Worm (Caenorhabditis elegans): ENCODE measurements around the gene cnc-5.

The cnc-5 gene

ce11 chrV:1445081-1445480 lies at the start of gene cnc-5:
Gene cnc-5, plus strand, starts transcription at chrV:1445381.
- TF ChIP-seq R02D3.7 (tag; optimal IDR thresholded peaks at IDR 0.05) = no peak
- no peak for TF ChIP-seq tag-97 (GFP tag; IDR thresholded peaks at IDR 0.05)
- no peak for TF ChIP-seq arid-1 (GFP tag; conservative IDR thresholded peaks at IDR 0.05)
- no peak for TF ChIP-seq F49E8.2 (tag; optimal IDR thresholded peaks at IDR 0.05; ENCODE audit: borderline replicate concordance)
- no peak for TF ChIP-seq ZK546.5 (tag; optimal IDR thresholded peaks at IDR 0.05)
- no peak for TF ChIP-seq nhr-237 (tag; optimal IDR thresholded peaks at IDR 0.05)
- TF ChIP-seq ceh-32 (tag; optimal IDR thresholded peaks at IDR 0.05; ENCODE audit: poor library complexity) = no peak
- TF ChIP-seq T26A8.4 (GFP tag; IDR thresholded peaks at IDR 0.05) = no peak
- TF ChIP-seq ceh-82 (tag; optimal IDR thresholded peaks at IDR 0.05) = no peak
- no peak for TF ChIP-seq hlh-30 (tag; optimal IDR thresholded peaks at IDR 0.05; ENCODE audit: insufficient read depth)
- TF ChIP-seq lin-29 (GFP tag; IDR thresholded peaks at IDR 0.05) = no peak
- no peak for TF ChIP-seq dpl-1 (GFP tag; optimal IDR thresholded peaks at IDR 0.05)
- TF ChIP-seq fkh-10 (GFP tag; optimal IDR thresholded peaks at IDR 0.05) = no peak
- TF ChIP-seq spr-1 (tag; optimal IDR thresholded peaks at IDR 0.05) = no peak
- TF ChIP-seq unc-62 (GFP tag; optimal IDR thresholded peaks at IDR 0.05 in 1 of 2) = no peak
- TF ChIP-seq unc-62 (tag; optimal IDR thresholded peaks at IDR 0.05) = no peak
- TF ChIP-seq nhr-111 (GFP tag; optimal IDR thresholded peaks at IDR 0.05) = no peak
- TF ChIP-seq dmd-6 (GFP tag; IDR thresholded peaks at IDR 0.05) = no peak
- TF ChIP-seq jun-1 (tag; optimal IDR thresholded peaks at IDR 0.05) = no peak
- no peak for TF ChIP-seq mdl-1 (tag; optimal IDR thresholded peaks at IDR 0.05)

ce11 chrV:1408116-1408515 lies 37.1 kb upstream of the cnc-5 start:
- TF ChIP-seq hlh-30 (tag; optimal IDR thresholded peaks at IDR 0.05; ENCODE audit: insufficient read depth) (no peak), nhr-42 (GFP tag; IDR thresholded peaks at IDR 0.05) (no peak), Y75B8A.6 (GFP tag; IDR thresholded peaks at IDR 0.05) (no peak), ces-1 (GFP tag; optimal IDR thresholded peaks at IDR 0.05) (no peak), madf-5 (GFP tag; IDR thresholded peaks at IDR 0.05) (no peak), nhr-28 (tag; optimal IDR thresholded peaks at IDR 0.05) (no peak), unc-39 (tag; optimal IDR thresholded peaks at IDR 0.05) (no peak), lir-3 (tag; optimal IDR thresholded peaks at IDR 0.05) (no peak), lin-13 (GFP tag; optimal IDR thresholded peaks at IDR 0.05) (no peak), spr-3 (GFP tag; optimal IDR thresholded peaks at IDR 0.05) (no peak), php-3 (GFP tag; IDR thresholded peaks at IDR 0.05) (no peak), Y105C5A.15 (GFP tag; IDR thresholded peaks at IDR 0.05) (no peak), mdt-29 (GFP tag; IDR thresholded peaks at IDR 0.05) (no peak), lin-38 (GFP tag; IDR thresholded peaks at IDR 0.05) (no peak), dmd-6 (GFP tag; IDR thresholded peaks at IDR 0.05) (no peak)

- TF ChIP-seq egl-27 (tag; optimal IDR thresholded peaks at IDR 0.05) = no peak
Observed at ce11 chrV:1410727-1411126, 34.5 kb upstream of the cnc-5 start.

ce11 chrV:1411459-1411858 lies 33.7 kb upstream of the cnc-5 start, which contains the start of gene snt-5:
Gene snt-5, minus strand, starts transcription at chrV:1411559.
- TF ChIP-seq nhr-48 (tag; optimal IDR thresholded peaks at IDR 0.05) (no peak), madf-9 (GFP tag; conservative IDR thresholded peaks at IDR 0.05) (no peak), nhr-6 (tag; optimal IDR thresholded peaks at IDR 0.05) (no peak), ceh-20 (GFP tag; IDR thresholded peaks at IDR 0.05) (no peak), gei-8 (GFP tag; optimal IDR thresholded peaks at IDR 0.05) (no peak), mxl-3 (GFP tag; optimal IDR thresholded peaks at IDR 0.05) (no peak), daf-8 (GFP tag; IDR thresholded peaks at IDR 0.05) (no peak), nhr-237 (tag; optimal IDR thresholded peaks at IDR 0.05) (no peak), ZK337.2 (GFP tag; IDR thresholded peaks at IDR 0.05) (no peak), zip-11 (GFP tag; IDR thresholded peaks at IDR 0.05) (no peak), Y48G9A.11 (GFP tag; IDR thresholded peaks at IDR 0.05) (no peak), ZK546.5 (tag; optimal IDR thresholded peaks at IDR 0.05) (no peak), aly-2 (tag; optimal IDR thresholded peaks at IDR 0.05) (no peak), nhr-11 (tag; optimal IDR thresholded peaks at IDR 0.05) (no peak), pha-4 (GFP tag; IDR thresholded peaks at IDR 0.05) (no peak), pha-4 (tag; optimal IDR thresholded peaks at IDR 0.05) (no peak), fos-1 (tag; optimal IDR thresholded peaks at IDR 0.05) (no peak), cey-2 (tag; optimal IDR thresholded peaks at IDR 0.05; ENCODE audit: borderline replicate concordance, insufficient read depth) (no peak), tag-97 (GFP tag; IDR thresholded peaks at IDR 0.05) (no peak)

Measured in whole organism, L4 larva.